Fruit fly (Drosophila melanogaster) whole organism, embryonic: Measurements from ENCODE around the gene GluProRS.

Source experiments
- CG10565 ChIP-seq: fragments of 200-800 bp; sonication (Bioruptor generic); optimal IDR thresholded peaks from 3 replicates; lab custom pipeline; 2016; ENCODE audit warnings: missing biosample characterization, mild to moderate bottlenecking, missing genetic modification characterization
- CG11093 ChIP-seq: fragments of 200-800 bp; sonication (Bioruptor generic); IDR thresholded peaks from 3 replicates; pipeline ENCODE4 v1.3.6; 2022; ENCODE audit warnings: missing biosample characterization, missing genetic modification characterization
- CG12104 ChIP-seq: fragments of 200-800 bp; sonication (Bioruptor generic); optimal IDR thresholded peaks from 3 replicates; lab custom pipeline; 2016; ENCODE audit warnings: missing biosample characterization, missing genetic modification characterization
- CG12219 ChIP-seq: fragments of 200-800 bp; sonication (Bioruptor generic); optimal IDR thresholded peaks from 3 replicates; lab custom pipeline; 2018; ENCODE audit warnings: missing biosample characterization, mild to moderate bottlenecking, missing genetic modification characterization
- CG14710 ChIP-seq: fragments of 200-800 bp; sonication (Bioruptor generic); optimal IDR thresholded peaks from 3 replicates; lab custom pipeline; 2019; ENCODE audit warnings: missing biosample characterization, mild to moderate bottlenecking, missing genetic modification characterization, moderate library complexity
- CG1603 ChIP-seq: fragments of 200-800 bp; sonication (Bioruptor generic); optimal IDR thresholded peaks from 2 replicates; lab custom pipeline; 2019; ENCODE audit warnings: missing biosample characterization, mild to moderate bottlenecking, missing genetic modification characterization, moderate library complexity
- CG16779 ChIP-seq: fragments of 200-800 bp; sonication (Bioruptor generic); IDR thresholded peaks from 2 replicates; pipeline ENCODE4 v1.3.6; 2022; ENCODE audit warnings: missing biosample characterization, missing genetic modification characterization
- CG17361 ChIP-seq: fragments of 200-800 bp; sonication (Bioruptor generic); IDR thresholded peaks from 3 replicates; pipeline ENCODE4 v1.3.6; 2022; ENCODE audit warnings: missing biosample characterization, missing genetic modification characterization
- CG18764 ChIP-seq: fragments of 200-800 bp; sonication (Bioruptor generic); optimal IDR thresholded peaks from 3 replicates; lab custom pipeline; 2016; ENCODE audit warnings: missing biosample characterization, missing genetic modification characterization
- CG32532 ChIP-seq: fragments of 200-800 bp; sonication (Bioruptor generic); IDR thresholded peaks from 2 replicates; pipeline ENCODE4 v1.3.6; 2022; ENCODE audit warnings: missing biosample characterization, missing genetic modification characterization
- CG32772 ChIP-seq: fragments of 200-800 bp; sonication (Bioruptor generic); IDR thresholded peaks from 2 replicates; pipeline ENCODE4 v1.3.6; 2022; ENCODE audit warnings: missing biosample characterization, missing genetic modification characterization
- CG33213 ChIP-seq: fragments of 200-800 bp; sonication (Bioruptor generic); optimal IDR thresholded peaks from 3 replicates; lab custom pipeline; 2016; ENCODE audit warnings: missing biosample characterization, missing genetic modification characterization
- CG4328 ChIP-seq: fragments of 200-800 bp; sonication (Bioruptor generic); optimal IDR thresholded peaks from 3 replicates; lab custom pipeline; 2017; ENCODE audit warnings: missing biosample characterization, missing genetic modification reagents, missing genetic modification characterization
- CG8281 ChIP-seq: fragments of 200-800 bp; sonication (Bioruptor generic); optimal IDR thresholded peaks from 2 replicates; lab custom pipeline; 2018; ENCODE audit warnings: missing biosample characterization, mild to moderate bottlenecking, missing genetic modification characterization, moderate library complexity
- CG8388 ChIP-seq: fragments of 200-800 bp; sonication (Bioruptor generic); optimal IDR thresholded peaks from 2 replicates; lab custom pipeline; 2019; ENCODE audit warnings: missing biosample characterization, mild to moderate bottlenecking, missing genetic modification characterization, moderate library complexity
- CG8478 ChIP-seq: fragments of >200 bp; optimal IDR thresholded peaks from 2 replicates; lab custom pipeline; 2018
- D19B ChIP-seq: fragments of 200-800 bp; sonication (Bioruptor generic); optimal IDR thresholded peaks from 2 replicates; lab custom pipeline; 2017; ENCODE audit warnings: missing biosample characterization, mild to moderate bottlenecking, missing genetic modification characterization
- Ets65A ChIP-seq: fragments of 200-800 bp; sonication (Bioruptor generic); peaks from one replicate; lab custom pipeline; 2016; ENCODE audit warnings: missing biosample characterization, missing genetic modification characterization
- GATAe ChIP-seq: fragments of 200-800 bp; sonication (Bioruptor generic); conservative IDR thresholded peaks from 2 replicates; pipeline ENCODE4 v1.3.6; 2022; ENCODE audit warnings: missing biosample characterization, missing genetic modification characterization
- HLH4C ChIP-seq: fragments of 200-800 bp; sonication (Bioruptor generic); IDR thresholded peaks from 3 replicates; pipeline ENCODE4 v1.3.6; 2022; ENCODE audit warnings: missing biosample characterization, missing genetic modification characterization; ENCODE audit not compliant: partially characterized antibody
- Hey ChIP-seq: fragments of 200-800 bp; sonication (Bioruptor generic); optimal IDR thresholded peaks from 3 replicates; lab custom pipeline; 2018; ENCODE audit warnings: missing biosample characterization, mild to moderate bottlenecking, missing genetic modification characterization
- Hmr ChIP-seq: fragments of 200-800 bp; sonication (Bioruptor generic); optimal IDR thresholded peaks from 3 replicates; lab custom pipeline; 2017; ENCODE audit warnings: mild to moderate bottlenecking, missing biosample characterization, missing genetic modification reagents, missing genetic modification characterization
- NC2β ChIP-seq: fragments of 200-800 bp; sonication (Bioruptor generic); optimal IDR thresholded peaks from 2 replicates; lab custom pipeline; 2016; ENCODE audit warnings: missing biosample characterization, missing genetic modification characterization
- Neu2 ChIP-seq: fragments of 200-800 bp; sonication (Bioruptor generic); optimal IDR thresholded peaks from 3 replicates; lab custom pipeline; 2016; ENCODE audit warnings: missing biosample characterization, missing genetic modification characterization, borderline replicate concordance
- Spps ChIP-seq: fragments of 200-800 bp; sonication (Bioruptor generic); optimal IDR thresholded peaks from 2 replicates; lab custom pipeline; 2018; ENCODE audit warnings: missing biosample characterization, mild to moderate bottlenecking, missing genetic modification characterization
- Sry-δ ChIP-seq: fragments of 200-800 bp; sonication (Bioruptor generic); optimal IDR thresholded peaks from 2 replicates; lab custom pipeline; 2016; ENCODE audit warnings: missing biosample characterization, missing genetic modification characterization
- Taf1 ChIP-seq: fragments of 200-800 bp; sonication (Bioruptor generic); IDR thresholded peaks from 2 replicates; pipeline ENCODE4 v1.3.6; 2022; ENCODE audit warnings: missing biosample characterization, missing genetic modification characterization
- al ChIP-seq: fragments of 200-800 bp; sonication (Bioruptor generic); IDR thresholded peaks from 2 replicates; pipeline ENCODE4 v1.3.6; 2022; ENCODE audit warnings: missing biosample characterization, missing genetic modification characterization
- cas ChIP-seq: fragments of 200-800 bp; sonication (Bioruptor generic); IDR thresholded peaks from 2 replicates; pipeline ENCODE4 v1.3.6; 2022; ENCODE audit warnings: missing biosample characterization, missing genetic modification characterization
- caup ChIP-seq: fragments of 200-800 bp; sonication (Bioruptor generic); optimal IDR thresholded peaks from 3 replicates; lab custom pipeline; 2017; ENCODE audit warnings: missing biosample characterization, mild to moderate bottlenecking, missing genetic modification characterization, moderate library complexity; ENCODE audit not compliant: severe bottlenecking
- chif ChIP-seq, 2 experiments: fragments of 200-800 bp; sonication (Bioruptor generic); optimal IDR thresholded peaks; 3 replicates each; lab custom pipeline; 2016; ENCODE audit warnings: missing biosample characterization in 2 of 2, missing genetic modification characterization in 2 of 2
- fd3F ChIP-seq: fragments of 200-800 bp; sonication (Bioruptor generic); optimal IDR thresholded peaks from 2 replicates; lab custom pipeline; 2018; ENCODE audit warnings: missing biosample characterization, mild to moderate bottlenecking, missing genetic modification characterization, moderate library complexity
- grau ChIP-seq: fragments of 200-800 bp; optimal IDR thresholded peaks from 3 replicates; lab custom pipeline; 2019; ENCODE audit warnings: missing biosample characterization, mild to moderate bottlenecking, missing genetic modification characterization, moderate library complexity
- gt ChIP-seq: fragments of 200-800 bp; sonication (Bioruptor generic); IDR thresholded peaks from 2 replicates; pipeline ENCODE4 v1.3.6; 2022; ENCODE audit warnings: missing biosample characterization, missing genetic modification characterization
- inv ChIP-seq: fragments of 200-800 bp; sonication (Bioruptor generic); IDR thresholded peaks from 2 replicates; pipeline ENCODE4 v1.3.6; 2022; ENCODE audit warnings: missing biosample characterization, missing genetic modification characterization; ENCODE audit not compliant: partially characterized antibody
- mam ChIP-seq: fragments of 200-800 bp; sonication (Bioruptor generic); optimal IDR thresholded peaks from 3 replicates; lab custom pipeline; 2016; ENCODE audit warnings: missing biosample characterization, missing genetic modification characterization
- mld ChIP-seq: fragments of 200-800 bp; sonication (Bioruptor generic); IDR thresholded peaks from 3 replicates; pipeline ENCODE4 v1.3.6; 2022; ENCODE audit warnings: missing biosample characterization, missing genetic modification characterization; ENCODE audit not compliant: partially characterized antibody
- onecut ChIP-seq: fragments of 200-800 bp; sonication (Bioruptor generic); IDR thresholded peaks from 2 replicates; pipeline ENCODE4 v1.3.6; 2022; ENCODE audit warnings: missing biosample characterization, missing genetic modification characterization
- pb ChIP-seq: fragments of 200-800 bp; sonication (Bioruptor generic); optimal IDR thresholded peaks from 3 replicates; lab custom pipeline; 2016; ENCODE audit warnings: missing biosample characterization, missing genetic modification characterization
- pfk ChIP-seq: fragments of 200-800 bp; sonication (Bioruptor generic); optimal IDR thresholded peaks from 2 replicates; lab custom pipeline; 2018; ENCODE audit warnings: missing biosample characterization, mild to moderate bottlenecking, missing genetic modification characterization, moderate library complexity
- pita ChIP-seq: fragments of 200-800 bp; sonication (Bioruptor generic); optimal IDR thresholded peaks from 2 replicates; lab custom pipeline; 2017; ENCODE audit warnings: missing biosample characterization, mild to moderate bottlenecking, missing genetic modification characterization
- pros ChIP-seq: fragments of 200-800 bp; sonication (Bioruptor generic); optimal IDR thresholded peaks from 3 replicates; lab custom pipeline; 2019; ENCODE audit warnings: missing biosample characterization, mild to moderate bottlenecking, missing genetic modification characterization, moderate library complexity
- pzg ChIP-seq: fragments of 200-800 bp; sonication (Bioruptor generic); optimal IDR thresholded peaks from 3 replicates; lab custom pipeline; 2018; ENCODE audit warnings: missing biosample characterization, mild to moderate bottlenecking, missing genetic modification characterization, moderate library complexity
- ranshi ChIP-seq: fragments of 200-800 bp; sonication (Bioruptor generic); IDR thresholded peaks from 2 replicates; pipeline ENCODE4 v1.3.6; 2022; ENCODE audit warnings: missing biosample characterization, missing genetic modification characterization
- sc ChIP-seq, 3 experiments: fragments of >200 bp in 2 of 3; fragments of 200-800 bp in 1 of 3; sonication (Bioruptor generic) in 1 of 3; optimal IDR thresholded peaks; 2 replicates in 2 of 3; 3 replicates in 1 of 3; lab custom pipeline; 2017; ENCODE audit warnings: mild to moderate bottlenecking in 1 of 3, missing biosample characterization in 1 of 3, missing genetic modification characterization in 1 of 3, missing genetic modification reagents in 1 of 3
- sqz ChIP-seq: fragments of 200-800 bp; sonication (Bioruptor generic); optimal IDR thresholded peaks from 3 replicates; lab custom pipeline; 2018; ENCODE audit warnings: missing biosample characterization, mild to moderate bottlenecking, missing genetic modification characterization
- sug ChIP-seq: fragments of 200-800 bp; optimal IDR thresholded peaks from 2 replicates; lab custom pipeline; 2019; ENCODE audit warnings: missing biosample characterization, mild to moderate bottlenecking, missing genetic modification characterization, moderate library complexity
- trh ChIP-seq: fragments of 200-800 bp; sonication (Bioruptor generic); optimal IDR thresholded peaks from 2 replicates; lab custom pipeline; 2016; ENCODE audit warnings: missing biosample characterization, missing genetic modification characterization
- tup ChIP-seq: fragments of 200-800 bp; sonication (Bioruptor generic); optimal IDR thresholded peaks from 2 replicates; lab custom pipeline; 2016; ENCODE audit warnings: missing biosample characterization, mild to moderate bottlenecking, missing genetic modification characterization, moderate library complexity
- zen2 ChIP-seq: fragments of 200-800 bp; sonication (Bioruptor generic); IDR thresholded peaks from 3 replicates; pipeline ENCODE4 v1.3.6; 2022; ENCODE audit warnings: missing biosample characterization, missing genetic modification characterization; ENCODE audit not compliant: partially characterized antibody

GluProRS gene

DNA sequence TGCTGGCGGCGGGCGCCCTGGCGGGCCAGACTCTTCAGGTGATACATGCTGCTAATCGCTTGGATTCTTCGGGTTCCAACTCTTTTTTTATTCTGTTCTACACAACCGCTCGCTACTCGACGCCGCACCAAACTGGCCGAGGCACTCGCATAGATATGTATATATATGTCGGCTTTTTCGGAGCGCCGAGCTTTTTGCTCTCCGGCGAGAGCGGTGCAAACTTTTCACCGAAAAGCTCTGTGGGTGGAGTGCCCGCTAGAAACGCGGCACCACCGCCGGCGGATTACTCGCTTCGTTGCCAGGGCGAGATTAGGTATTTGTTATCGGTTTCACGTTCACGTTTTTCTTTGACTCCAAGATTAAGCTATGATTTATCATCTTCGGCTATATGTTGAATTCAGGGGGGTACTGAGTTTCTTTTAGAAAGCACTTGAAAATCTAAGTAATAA lies 15.2 kb downstream of the GluProRS start, which contains the start of gene Gdh (continued):
- TF ChIP-seq CG12219 (GFP tag; lab: Kevin White, UChicago) (peak; percentile 30), pfk (peak; percentile 38), cas (GFP tag; lab: Robert Waterston, UW) (no peak), zen2 (GFP tag; lab: Robert Waterston, UW) (peak; percentile 76; the same call in 2 of the 3 replicates), pb (GFP tag; lab: Kevin White, UChicago) (no peak), CG8478 (lab: Kevin White, UChicago) (no peak), CG1603 (tag; lab: Kevin White, UChicago) (no peak), pita (GFP tag; lab: Kevin White, UChicago) (no peak), onecut (GFP tag; lab: Robert Waterston, UW) (peak; percentile 43), Neu2 (GFP tag; lab: Kevin White, UChicago) (no peak), CG17361 (GFP tag; lab: Robert Waterston, UW) (no peak), tup (GFP tag; lab: Kevin White, UChicago) (no peak), CG32772 (GFP tag; lab: Robert Waterston, UW) (no peak), CG11093 (GFP tag; lab: Robert Waterston, UW) (no peak), inv (GFP tag; lab: Robert Waterston, UW) (peak; percentile 37; the same call in 1 of the 2 replicates), CG8388 (GFP tag; lab: Kevin White, UChicago) (no peak), mam (GFP tag; lab: Kevin White, UChicago) (peak; percentile 11), Hey (tag; lab: Kevin White, UChicago) (no peak), CG14710 (tag; lab: Kevin White, UChicago) (no peak), ranshi (peak; percentile 27; the same call in 1 of the 2 replicates), grau (peak; percentile 12), sug (tag; lab: Kevin White, UChicago) (peak; percentile 68), CG10565 (GFP tag; lab: Kevin White, UChicago) (no peak), Taf1 (GFP tag; lab: Robert Waterston, UW) (no peak), CG32532 (peak; percentile 55), CG4328 (GFP tag; lab: Kevin White, UChicago) (peak; percentile 12), caup (GFP tag; lab: Kevin White, UChicago) (peak; percentile 64), Sry-δ (GFP tag; lab: Kevin White, UChicago) (no peak), chif (GFP tag; optimal IDR thresholded peaks at IDR 0.05; lab: Kevin White, UChicago) (no peak), sqz (peak; percentile 36), gt (GFP tag; lab: Robert Waterston, UW) (no peak), GATAe (GFP tag; lab: Robert Waterston, UW) (0 out of 2 replicates have a peak, but pooled peaks have one; percentile 22), pzg (GFP tag; lab: Kevin White, UChicago) (peak; percentile 17), al (no peak), D19B (GFP tag; lab: Kevin White, UChicago) (no peak), mld (GFP tag; lab: Robert Waterston, UW) (no peak), Spps (tag; lab: Kevin White, UChicago) (no peak), CG18764 (GFP tag; lab: Kevin White, UChicago) (no peak), Ets65A (GFP tag; lab: Kevin White, UChicago) (no peak), sc (optimal IDR thresholded peaks at IDR 0.05; lab: Kevin White, UChicago) (no peak), sc (GFP tag; optimal IDR thresholded peaks at IDR 0.05; lab: Kevin White, UChicago) (no peak), NC2β (GFP tag; lab: Kevin White, UChicago) (no peak), CG8281 (tag; lab: Kevin White, UChicago) (no peak), CG12104 (no peak), CG33213 (GFP tag; lab: Kevin White, UChicago) (no peak), fd3F (GFP tag; lab: Kevin White, UChicago) (no peak), Hmr (peak; percentile 9), HLH4C (GFP tag; lab: Robert Waterston, UW) (peak; percentile 51; the same call in 1 of the 3 replicates), trh (no peak), CG16779 (GFP tag; lab: Robert Waterston, UW) (peak; percentile 35; the same call in 1 of the 2 replicates), pros (GFP tag; lab: Kevin White, UChicago) (no peak)
